Worm (Caenorhabditis elegans): ENCODE data around the gene cash-1.

cash-1 gene

DNA sequence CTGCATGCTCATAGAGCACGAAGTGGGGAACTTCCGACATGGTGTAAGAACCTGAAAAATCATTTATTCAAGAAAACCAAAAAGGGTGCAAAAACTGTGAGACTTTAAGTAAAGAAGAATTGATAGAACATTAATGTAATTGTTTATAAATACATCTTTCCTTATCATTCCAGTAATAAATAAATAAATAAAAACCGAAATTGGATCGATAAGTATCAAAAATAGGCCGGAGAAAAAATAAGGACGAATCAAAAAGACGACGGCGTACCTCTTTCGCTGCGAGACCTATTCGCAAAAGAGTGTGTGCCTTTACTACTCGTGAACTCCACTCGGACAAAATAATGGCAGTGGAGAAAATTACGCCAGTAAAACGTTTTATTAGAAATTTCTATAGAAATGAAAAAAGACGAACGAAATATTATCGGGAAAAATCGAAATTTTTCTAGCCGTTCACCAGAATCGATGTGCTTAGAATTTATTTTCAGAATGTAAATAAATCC is 9.1 kb upstream of the cash-1 start, which contains the start of gene nol-56:
Gene nol-56 (minus strand): TSS at position 51 of the 500 bp plus-strand sequence.
- peak; percentile 14; the same call in 1 of the 2 replicates for TF ChIP-seq bed-2 (GFP tag; IDR thresholded peaks at IDR 0.05)
- TF ChIP-seq attf-5 (GFP tag; optimal IDR thresholded peaks at IDR 0.05) = peak; percentile 63
- peak; percentile 64 for TF ChIP-seq ztf-18 (tag; optimal IDR thresholded peaks at IDR 0.05)
- no peak for TF ChIP-seq Y67H2A.10 (GFP tag; conservative IDR thresholded peaks at IDR 0.05)
- TF ChIP-seq hmg-1.2 (GFP tag; IDR thresholded peaks at IDR 0.05) = 0 out of 2 replicates have a peak, but pooled peaks have one; percentile 10
- no peak for TF ChIP-seq atf-7 (tag; optimal IDR thresholded peaks at IDR 0.05)
- TF ChIP-seq hmg-20 (GFP tag; IDR thresholded peaks at IDR 0.05) = 0 out of 2 replicates have a peak, but pooled peaks have one; percentile 25
- TF ChIP-seq nhr-90 (tag; optimal IDR thresholded peaks at IDR 0.05) = no peak
- TF ChIP-seq cebp-1 (GFP tag; IDR thresholded peaks at IDR 0.05) = no peak
- peak; percentile 53 for TF ChIP-seq cebp-1 (tag; optimal IDR thresholded peaks at IDR 0.05)
- TF ChIP-seq Y56A3A.18 (GFP tag; IDR thresholded peaks at IDR 0.05) = no peak
- no peak for TF ChIP-seq Y53F4B.3 (GFP tag; IDR thresholded peaks at IDR 0.05)
- peak; percentile 17 for TF ChIP-seq snpc-4 (GFP tag; optimal IDR thresholded peaks at IDR 0.05)
- peak in 3 of 4 experiments; percentile 41 to 50 (median 48) for TF ChIP-seq snpc-4 (tag; optimal IDR thresholded peaks at IDR 0.05)
- no peak for TF ChIP-seq aptf-3 (GFP tag; IDR thresholded peaks at IDR 0.05)
- peak; percentile 53 for TF ChIP-seq lsl-1 (GFP tag; optimal IDR thresholded peaks at IDR 0.05)
- TF ChIP-seq aptf-2 (GFP tag; conservative IDR thresholded peaks at IDR 0.05) = no peak
- TF ChIP-seq F52B5.7 (tag; optimal IDR thresholded peaks at IDR 0.05) = no peak
- TF ChIP-seq rcor-1 (GFP tag; IDR thresholded peaks at IDR 0.05) = 0 out of 2 replicates have a peak, but pooled peaks have one; percentile 15
- TF ChIP-seq B0261.1 (tag; optimal IDR thresholded peaks at IDR 0.05) = no peak
- no peak for TF ChIP-seq B0336.3 (GFP tag; IDR thresholded peaks at IDR 0.05)
- no peak for TF ChIP-seq madf-8 (GFP tag; conservative IDR thresholded peaks at IDR 0.05)
- TF ChIP-seq gei-17 (GFP tag; optimal IDR thresholded peaks at IDR 0.05) = no peak
- TF ChIP-seq F23B12.7 (tag; optimal IDR thresholded peaks at IDR 0.05; ENCODE audit: insufficient read depth) = no peak
- TF ChIP-seq sptf-2 (GFP tag; optimal IDR thresholded peaks at IDR 0.05) = no peak
- TF ChIP-seq unc-130 (GFP tag; optimal IDR thresholded peaks at IDR 0.05) = peak; percentile 49
- no peak for TF ChIP-seq F55B11.4 (tag; optimal IDR thresholded peaks at IDR 0.05; ENCODE audit: borderline replicate concordance, insufficient read depth)
- TF ChIP-seq attf-3 (GFP tag; conservative IDR thresholded peaks at IDR 0.05) = peak; percentile 32; the same call in 1 of the 2 replicates
- TF ChIP-seq ztf-22 (GFP tag; optimal IDR thresholded peaks at IDR 0.05) = no peak
- TF ChIP-seq ets-4 (GFP tag; optimal IDR thresholded peaks at IDR 0.05) = no peak
- no peak for TF ChIP-seq rpc-1 (optimal IDR thresholded peaks at IDR 0.05)
- no peak for TF ChIP-seq rpc-1 (tag; optimal IDR thresholded peaks at IDR 0.05)
- TF ChIP-seq snpc-1.3 (tag; optimal IDR thresholded peaks at IDR 0.05; ENCODE audit: insufficient read depth) = peak; percentile 33
- TF ChIP-seq sdz-38 (tag; optimal IDR thresholded peaks at IDR 0.05) = no peak
- no peak for TF ChIP-seq nfya-2 (GFP tag; IDR thresholded peaks at IDR 0.05)
- no peak for TF ChIP-seq lsy-27 (tag; optimal IDR thresholded peaks at IDR 0.05; ENCODE audit: borderline replicate concordance, insufficient read depth)
- TF ChIP-seq mcd-1 (GFP tag; IDR thresholded peaks at IDR 0.05) = peak; percentile 78
- TF ChIP-seq nfyb-1 (GFP tag; IDR thresholded peaks at IDR 0.05) = 0 out of 2 replicates have a peak, but pooled peaks have one; percentile 62
- TF ChIP-seq mes-4 (tag; optimal IDR thresholded peaks at IDR 0.05) = no peak
- TF ChIP-seq K12H6.12 (tag; optimal IDR thresholded peaks at IDR 0.05) = peak; percentile 24
- TF ChIP-seq nhr-179 (tag; optimal IDR thresholded peaks at IDR 0.05) = no peak
- no peak for TF ChIP-seq snpc-1.1 (tag; optimal IDR thresholded peaks at IDR 0.05; ENCODE audit: insufficient read depth)
- no peak for TF ChIP-seq die-1 (tag; optimal IDR thresholded peaks at IDR 0.05)
- TF ChIP-seq let-607 (tag; optimal IDR thresholded peaks at IDR 0.05) = peak in 1 of 2 experiments; percentile 60
- TF ChIP-seq ama-1 (optimal IDR thresholded peaks at IDR 0.05) = no peak
- TF ChIP-seq ama-1 (GFP tag; optimal IDR thresholded peaks at IDR 0.05) = no peak
- no peak for TF ChIP-seq ztf-3 (GFP tag; optimal IDR thresholded peaks at IDR 0.05)
- no peak for TF ChIP-seq zim-3 (tag; optimal IDR thresholded peaks at IDR 0.05)

All from whole organism, young adult.